Fruit fly (Drosophila melanogaster): Measurements from ENCODE around the gene CG13926.

CG13926 gene

dm6 chr3L:1591692-1592371 is 26.1 kb downstream of the CG13926 start (continued):
- no peak for TF ChIP-seq da (GFP tag; optimal IDR thresholded peaks at IDR 0.05)
- TF ChIP-seq B-H1 (GFP tag; IDR thresholded peaks at IDR 0.05), result no peak; the same call in 2 of the 3 replicates
- TF ChIP-seq CG18476 (GFP tag; optimal IDR thresholded peaks at IDR 0.05), result peak; percentile 60
- no peak for TF ChIP-seq Hr39 (optimal IDR thresholded peaks at IDR 0.05)
- peak; percentile 58 for TF ChIP-seq CG10654 (GFP tag; optimal IDR thresholded peaks at IDR 0.05)
- peak; percentile 48; the same call in 1 of the 2 replicates for TF ChIP-seq CG32532 (GFP tag; IDR thresholded peaks at IDR 0.05)
- peak; percentile 82 for TF ChIP-seq Rfx (GFP tag; IDR thresholded peaks at IDR 0.05)
- peak; percentile 54 for TF ChIP-seq Side (GFP tag; optimal IDR thresholded peaks at IDR 0.05)
- no peak; the same call in 1 of the 2 replicates for TF ChIP-seq CG14441 (GFP tag; IDR thresholded peaks at IDR 0.05)
- peak; percentile 43; the same call in 1 of the 2 replicates for TF ChIP-seq chm (GFP tag; IDR thresholded peaks at IDR 0.05)
- TF ChIP-seq kay (GFP tag; optimal IDR thresholded peaks at IDR 0.05), result peak; percentile 30
- no peak for TF ChIP-seq CG13894 (tag; optimal IDR thresholded peaks at IDR 0.05)
- TF ChIP-seq her (GFP tag; optimal IDR thresholded peaks at IDR 0.05), result peak; percentile 53
- TF ChIP-seq CG9727 (GFP tag; optimal IDR thresholded peaks at IDR 0.05), result peak; percentile 75
- no peak for TF ChIP-seq slou (GFP tag; optimal IDR thresholded peaks at IDR 0.05)
- peak; percentile 79 for TF ChIP-seq CG1233 (GFP tag; optimal IDR thresholded peaks at IDR 0.05)
- TF ChIP-seq phol (tag; optimal IDR thresholded peaks at IDR 0.05), result no peak
- no peak for TF ChIP-seq Sox102F (GFP tag; optimal IDR thresholded peaks at IDR 0.05)
- TF ChIP-seq Sry-δ (GFP tag; optimal IDR thresholded peaks at IDR 0.05), result peak; percentile 19
- no peak for TF ChIP-seq usp (GFP tag; optimal IDR thresholded peaks at IDR 0.05)
- peak; percentile 78 for TF ChIP-seq eyg (GFP tag; optimal IDR thresholded peaks at IDR 0.05)
- no peak for TF ChIP-seq CG7357 (GFP tag; IDR thresholded peaks at IDR 0.05)
- peak; percentile 66; the same call in 1 of the 3 replicates for TF ChIP-seq so (GFP tag; IDR thresholded peaks at IDR 0.05)
- peak; percentile 59 for TF ChIP-seq CG17385 (GFP tag; optimal IDR thresholded peaks at IDR 0.05)
- no peak for TF ChIP-seq Spps (tag; optimal IDR thresholded peaks at IDR 0.05)
- TF ChIP-seq CG13296 (GFP tag; optimal IDR thresholded peaks at IDR 0.05), result peak; percentile 83
- TF ChIP-seq ftz-f1 (GFP tag; optimal IDR thresholded peaks at IDR 0.05), result peak; percentile 32
- TF ChIP-seq GATAe (GFP tag; conservative IDR thresholded peaks at IDR 0.05), result no peak
- no peak for TF ChIP-seq tll (GFP tag; optimal IDR thresholded peaks at IDR 0.05)
- TF ChIP-seq CG9215 (GFP tag; IDR thresholded peaks at IDR 0.05), result no peak
- TF ChIP-seq CG14710 (tag; optimal IDR thresholded peaks at IDR 0.05), result peak; percentile 1
- peak; percentile 51 for TF ChIP-seq fd64A (GFP tag; optimal IDR thresholded peaks at IDR 0.05)
- peak; percentile 60 for TF ChIP-seq Bteb2 (GFP tag; optimal IDR thresholded peaks at IDR 0.05)
- no peak for TF ChIP-seq jigr1 (GFP tag; IDR thresholded peaks at IDR 0.05)
- TF ChIP-seq CG12299 (tag; optimal IDR thresholded peaks at IDR 0.05), result peak; percentile 79
- peak; percentile 57 for TF ChIP-seq CG15696 (tag; optimal IDR thresholded peaks at IDR 0.05)
- peak; percentile 6 for TF ChIP-seq CG1529 (GFP tag; optimal IDR thresholded peaks at IDR 0.05)
- peak; percentile 61; the same call in 1 of the 2 replicates for TF ChIP-seq Awh (GFP tag; IDR thresholded peaks at IDR 0.05)
- TF ChIP-seq mam (GFP tag; optimal IDR thresholded peaks at IDR 0.05), result peak; percentile 62
- TF ChIP-seq emc (GFP tag; optimal IDR thresholded peaks at IDR 0.05), result peak; percentile 42
- TF ChIP-seq pzg (GFP tag; optimal IDR thresholded peaks at IDR 0.05), result no peak
- peak; percentile 38 for TF ChIP-seq fu2 (GFP tag; optimal IDR thresholded peaks at IDR 0.05)
- no peak for TF ChIP-seq CG2129 (GFP tag; IDR thresholded peaks at IDR 0.05; ENCODE audit: partially characterized antibody)
- peak; percentile 54 for TF ChIP-seq CG11723 (GFP tag; optimal IDR thresholded peaks at IDR 0.05)
- peak; percentile 45; the same call in 1 of the 3 replicates for TF ChIP-seq C15 (GFP tag; IDR thresholded peaks at IDR 0.05)
- TF ChIP-seq lola (GFP tag; optimal IDR thresholded peaks at IDR 0.05), result no peak
- TF ChIP-seq H2.0 (GFP tag; IDR thresholded peaks at IDR 0.05), result no peak
- peak; percentile 26 for TF ChIP-seq CG8089 (GFP tag; optimal IDR thresholded peaks at IDR 0.05)
- peak; percentile 70 for TF ChIP-seq CG11247 (GFP tag; IDR thresholded peaks at IDR 0.05)
- TF ChIP-seq CG12155 (GFP tag; optimal IDR thresholded peaks at IDR 0.05), result peak; percentile 46
- TF ChIP-seq klu (GFP tag; IDR thresholded peaks at IDR 0.05), result no peak
